Fruit fly (Drosophila melanogaster) whole organism, embryonic: Measurements from ENCODE around the gene Nost.

ENCODE experiments used
- Atf-2 ChIP-seq: fragments of 200-800 bp; sonication (Bioruptor generic); optimal IDR thresholded peaks from 2 replicates; lab custom pipeline; 2016; ENCODE audit warnings: missing biosample characterization, missing genetic modification characterization
- CG12071 ChIP-seq: fragments of 200-800 bp; sonication (Bioruptor generic); optimal IDR thresholded peaks from 3 replicates; lab custom pipeline; 2018; ENCODE audit warnings: missing biosample characterization, mild to moderate bottlenecking, missing genetic modification characterization
- CG14860 ChIP-seq: fragments of 200-800 bp; sonication (Bioruptor generic); IDR thresholded peaks from 3 replicates; pipeline ENCODE4 v1.3.6; 2022; ENCODE audit warnings: missing biosample characterization, missing genetic modification characterization; ENCODE audit not compliant: partially characterized antibody
- CG15073 ChIP-seq: fragments of 200-800 bp; sonication (Bioruptor generic); optimal IDR thresholded peaks from 2 replicates; lab custom pipeline; 2016; ENCODE audit warnings: missing biosample characterization, missing genetic modification characterization
- CG15514 ChIP-seq: fragments of 200-800 bp; sonication (Bioruptor generic); optimal IDR thresholded peaks from 3 replicates; lab custom pipeline; 2017; ENCODE audit warnings: missing biosample characterization, missing genetic modification characterization, mild to moderate bottlenecking, moderate library complexity, missing genetic modification reagents
- CG15696 ChIP-seq: fragments of 200-800 bp; sonication (Bioruptor generic); optimal IDR thresholded peaks from 2 replicates; lab custom pipeline; 2019; ENCODE audit warnings: missing biosample characterization, mild to moderate bottlenecking, missing genetic modification characterization, moderate library complexity
- CG2116 ChIP-seq: fragments of 200-800 bp; sonication (Bioruptor generic); optimal IDR thresholded peaks from 3 replicates; lab custom pipeline; 2018; ENCODE audit warnings: missing biosample characterization, mild to moderate bottlenecking, missing genetic modification characterization
- CG31365 ChIP-seq: fragments of 200-800 bp; sonication (Bioruptor generic); optimal IDR thresholded peaks from 2 replicates; lab custom pipeline; 2018; ENCODE audit warnings: missing biosample characterization, mild to moderate bottlenecking, missing genetic modification characterization
- CG6272 ChIP-seq: fragments of 200-800 bp; sonication (Bioruptor generic); IDR thresholded peaks from 2 replicates; pipeline ENCODE4 v1.3.6; 2022; ENCODE audit warnings: missing biosample characterization, missing genetic modification characterization
- CG6813 ChIP-seq: fragments of 200-800 bp; sonication (Bioruptor generic); optimal IDR thresholded peaks from 2 replicates; lab custom pipeline; 2017; ENCODE audit warnings: missing biosample characterization, missing genetic modification characterization, mild to moderate bottlenecking, moderate library complexity, missing genetic modification reagents
- CG7786 ChIP-seq: fragments of 200-800 bp; sonication (Bioruptor generic); optimal IDR thresholded peaks from 2 replicates; lab custom pipeline; 2016; ENCODE audit warnings: missing biosample characterization, missing genetic modification characterization
- CG7839 ChIP-seq: fragments of 200-800 bp; sonication (Bioruptor generic); optimal IDR thresholded peaks from 3 replicates; lab custom pipeline; 2018; ENCODE audit warnings: missing biosample characterization, mild to moderate bottlenecking, missing genetic modification characterization, moderate library complexity
- CG8281 ChIP-seq: fragments of 200-800 bp; sonication (Bioruptor generic); optimal IDR thresholded peaks from 2 replicates; lab custom pipeline; 2018; ENCODE audit warnings: missing biosample characterization, mild to moderate bottlenecking, missing genetic modification characterization, moderate library complexity
- Camta ChIP-seq: fragments of 200-800 bp; sonication (Bioruptor generic); optimal IDR thresholded peaks from 2 replicates; lab custom pipeline; 2016; ENCODE audit warnings: missing biosample characterization, missing genetic modification characterization
- CoRest ChIP-seq: fragments of 200-800 bp; sonication (Bioruptor generic); optimal IDR thresholded peaks from 3 replicates; lab custom pipeline; 2018; ENCODE audit warnings: missing biosample characterization, mild to moderate bottlenecking, missing genetic modification characterization, moderate library complexity
- Dbx ChIP-seq: fragments of 200-800 bp; sonication (Bioruptor generic); IDR thresholded peaks from 3 replicates; pipeline ENCODE4 v1.3.6; 2022; ENCODE audit warnings: missing biosample characterization, missing genetic modification characterization
- Kr ChIP-seq: fragments of 200-800 bp; sonication (Bioruptor generic); optimal IDR thresholded peaks from 2 replicates; lab custom pipeline; 2017; ENCODE audit warnings: missing biosample characterization, mild to moderate bottlenecking, missing genetic modification characterization
- Lim3 ChIP-seq: fragments of 200-800 bp; sonication (Bioruptor generic); IDR thresholded peaks from 2 replicates; pipeline ENCODE4 v1.3.6; 2022; ENCODE audit warnings: missing biosample characterization, missing genetic modification characterization
- NC2β ChIP-seq: fragments of 200-800 bp; sonication (Bioruptor generic); optimal IDR thresholded peaks from 2 replicates; lab custom pipeline; 2016; ENCODE audit warnings: missing biosample characterization, missing genetic modification characterization
- Nf-YC ChIP-seq: fragments of 200-800 bp; optimal IDR thresholded peaks from 3 replicates; lab custom pipeline; 2019; ENCODE audit warnings: missing biosample characterization, mild to moderate bottlenecking, missing genetic modification characterization, moderate library complexity
- NfI ChIP-seq: fragments of 200-800 bp; sonication (Bioruptor generic); optimal IDR thresholded peaks from 3 replicates; lab custom pipeline; 2018; ENCODE audit warnings: missing biosample characterization, mild to moderate bottlenecking, missing genetic modification characterization, moderate library complexity
- PHDP ChIP-seq: fragments of 200-800 bp; sonication (Bioruptor generic); optimal IDR thresholded peaks from 3 replicates; lab custom pipeline; 2018; ENCODE audit warnings: missing biosample characterization, mild to moderate bottlenecking, missing genetic modification characterization, moderate library complexity
- Ravus ChIP-seq: fragments of 200-800 bp; sonication (Bioruptor generic); IDR thresholded peaks from 2 replicates; pipeline ENCODE4 v1.3.6; 2022; ENCODE audit warnings: missing biosample characterization, missing genetic modification characterization
- Sox102F ChIP-seq: fragments of 200-800 bp; sonication (Bioruptor generic); optimal IDR thresholded peaks from 2 replicates; lab custom pipeline; 2018; ENCODE audit warnings: missing biosample characterization, mild to moderate bottlenecking, missing genetic modification characterization, moderate library complexity
- bigmax ChIP-seq: fragments of 200-800 bp; sonication (Bioruptor generic); optimal IDR thresholded peaks from 2 replicates; lab custom pipeline; 2018; ENCODE audit warnings: missing biosample characterization, mild to moderate bottlenecking, missing genetic modification characterization
- cato ChIP-seq: fragments of 200-800 bp; sonication (Bioruptor generic); optimal IDR thresholded peaks from 2 replicates; lab custom pipeline; 2016; ENCODE audit warnings: missing biosample characterization, missing genetic modification characterization, borderline replicate concordance
- ci ChIP-seq: fragments of 200-800 bp; sonication (Bioruptor generic); IDR thresholded peaks from 3 replicates; pipeline ENCODE4 v1.3.6; 2022; ENCODE audit warnings: missing biosample characterization, missing genetic modification characterization
- cwo ChIP-seq: fragments of 200-800 bp; sonication (Bioruptor generic); optimal IDR thresholded peaks from 3 replicates; lab custom pipeline; 2017; ENCODE audit warnings: missing biosample characterization, missing genetic modification characterization, mild to moderate bottlenecking, moderate library complexity, missing genetic modification reagents
- danr ChIP-seq: fragments of 200-800 bp; sonication (Bioruptor generic); IDR thresholded peaks from 2 replicates; pipeline ENCODE4 v1.3.6; 2022; ENCODE audit warnings: missing biosample characterization, missing genetic modification characterization
- disco-r ChIP-seq: fragments of 200-800 bp; sonication (Bioruptor generic); optimal IDR thresholded peaks from 2 replicates; lab custom pipeline; 2016; ENCODE audit warnings: missing biosample characterization, missing genetic modification characterization
- dmrt11E ChIP-seq: fragments of 200-800 bp; sonication (Bioruptor generic); optimal IDR thresholded peaks from 3 replicates; lab custom pipeline; 2018; ENCODE audit warnings: missing biosample characterization, mild to moderate bottlenecking, missing genetic modification characterization, moderate library complexity
- ewg ChIP-seq: fragments of 200-800 bp; sonication (Bioruptor generic); optimal IDR thresholded peaks from 3 replicates; lab custom pipeline; 2017; ENCODE audit warnings: mild to moderate bottlenecking, missing biosample characterization, missing genetic modification reagents, missing genetic modification characterization
- grau ChIP-seq: fragments of 200-800 bp; optimal IDR thresholded peaks from 3 replicates; lab custom pipeline; 2019; ENCODE audit warnings: missing biosample characterization, mild to moderate bottlenecking, missing genetic modification characterization, moderate library complexity
- hb ChIP-seq: fragments of 200-800 bp; sonication (Bioruptor generic); IDR thresholded peaks from 3 replicates; pipeline ENCODE4 v1.3.6; 2022; ENCODE audit warnings: missing biosample characterization, missing genetic modification characterization; ENCODE audit not compliant: partially characterized antibody
- hkb ChIP-seq, 2 experiments: fragments of 200-800 bp in 1 of 2; fragments of >200 bp in 1 of 2; sonication (Bioruptor generic) in 1 of 2; IDR thresholded peaks in 1 of 2; optimal IDR thresholded peaks in 1 of 2; 2 replicates each; pipeline versions ENCODE4 v1.3.6 to Lab custom; 2017 to 2022; ENCODE audit warnings: missing biosample characterization in 1 of 2, missing genetic modification characterization in 1 of 2
- mirr ChIP-seq: fragments of 200-800 bp; sonication (Bioruptor generic); optimal IDR thresholded peaks from 3 replicates; lab custom pipeline; 2018; ENCODE audit warnings: missing biosample characterization, mild to moderate bottlenecking, missing genetic modification characterization
- nerfin-1 ChIP-seq: fragments of 200-800 bp; sonication (Bioruptor generic); optimal IDR thresholded peaks from 3 replicates; lab custom pipeline; 2019; ENCODE audit warnings: missing biosample characterization, mild to moderate bottlenecking, missing genetic modification characterization, moderate library complexity
- org-1 ChIP-seq: fragments of 200-800 bp; sonication (Bioruptor generic); optimal IDR thresholded peaks from 2 replicates; lab custom pipeline; 2017; ENCODE audit warnings: missing biosample characterization, missing genetic modification characterization
- rib ChIP-seq: fragments of 200-800 bp; sonication (Bioruptor generic); IDR thresholded peaks from 2 replicates; pipeline ENCODE4 v1.3.6; 2022; ENCODE audit warnings: missing biosample characterization, missing genetic modification characterization
- sc ChIP-seq, 3 experiments: fragments of >200 bp in 2 of 3; fragments of 200-800 bp in 1 of 3; sonication (Bioruptor generic) in 1 of 3; optimal IDR thresholded peaks; 2 replicates in 2 of 3; 3 replicates in 1 of 3; lab custom pipeline; 2017; ENCODE audit warnings: mild to moderate bottlenecking in 1 of 3, missing biosample characterization in 1 of 3, missing genetic modification characterization in 1 of 3, missing genetic modification reagents in 1 of 3
- sens ChIP-seq: fragments of 200-800 bp; sonication (Bioruptor generic); peaks from one replicate; lab custom pipeline; 2016; ENCODE audit warnings: missing biosample characterization, missing genetic modification characterization
- sima ChIP-seq: fragments of 200-800 bp; sonication (Bioruptor generic); optimal IDR thresholded peaks from 2 replicates; lab custom pipeline; 2016; ENCODE audit warnings: missing biosample characterization, missing genetic modification characterization
- tin ChIP-seq: fragments of 200-800 bp; sonication (Bioruptor generic); optimal IDR thresholded peaks from 3 replicates; lab custom pipeline; 2016; ENCODE audit warnings: missing biosample characterization, missing genetic modification characterization
- tna ChIP-seq: fragments of 200-800 bp; sonication (Bioruptor generic); IDR thresholded peaks from 2 replicates; pipeline ENCODE4 v1.3.6; 2022; ENCODE audit warnings: missing biosample characterization, missing genetic modification characterization; ENCODE audit not compliant: partially characterized antibody
- toy ChIP-seq: fragments of 200-800 bp; sonication (Bioruptor generic); IDR thresholded peaks from 2 replicates; pipeline ENCODE4 v1.3.6; 2022; ENCODE audit warnings: missing biosample characterization, missing genetic modification characterization
- trh ChIP-seq: fragments of 200-800 bp; sonication (Bioruptor generic); optimal IDR thresholded peaks from 2 replicates; lab custom pipeline; 2016; ENCODE audit warnings: missing biosample characterization, missing genetic modification characterization
- tx ChIP-seq: fragments of 200-800 bp; sonication (Bioruptor generic); optimal IDR thresholded peaks from 2 replicates; lab custom pipeline; 2016; ENCODE audit warnings: missing biosample characterization, missing genetic modification characterization
- unc-4 ChIP-seq: fragments of 200-800 bp; sonication (Bioruptor generic); IDR thresholded peaks from 2 replicates; pipeline ENCODE4 v1.3.6; 2022; ENCODE audit warnings: missing biosample characterization, missing genetic modification characterization; ENCODE audit not compliant: partially characterized antibody
- yki ChIP-seq: fragments of >200 bp; optimal IDR thresholded peaks from 3 replicates; lab custom pipeline; 2018
- zen2 ChIP-seq: fragments of 200-800 bp; sonication (Bioruptor generic); IDR thresholded peaks from 3 replicates; pipeline ENCODE4 v1.3.6; 2022; ENCODE audit warnings: missing biosample characterization, missing genetic modification characterization; ENCODE audit not compliant: partially characterized antibody

The Nost gene

DNA sequence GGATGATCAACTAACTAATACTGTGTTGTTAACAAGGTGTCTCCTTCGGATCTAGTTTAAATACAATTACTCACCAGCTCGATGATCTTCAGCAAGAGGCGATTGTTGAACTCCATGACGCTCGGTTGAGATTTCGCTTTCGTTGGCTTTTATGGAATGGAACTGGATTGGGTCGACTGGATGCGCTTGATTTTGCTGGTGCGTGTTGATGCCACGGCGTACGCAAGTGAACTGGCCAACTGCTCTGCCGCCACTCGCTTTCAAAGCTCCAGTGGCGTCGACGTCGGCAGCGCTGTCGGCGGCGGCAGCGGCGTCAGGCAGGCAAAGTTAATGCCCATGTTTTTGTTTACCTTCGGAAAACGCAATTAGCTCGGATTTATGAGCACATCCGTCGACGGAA lies 48.3 kb downstream of the Nost start, which contains the start of gene CG44325 (continued):
- TF ChIP-seq sc (optimal IDR thresholded peaks at IDR 0.05; lab: Kevin White, UChicago) (no peak), sc (GFP tag; optimal IDR thresholded peaks at IDR 0.05; lab: Kevin White, UChicago) (no peak), CG6813 (no peak), cwo (GFP tag; lab: Kevin White, UChicago) (no peak), disco-r (GFP tag; lab: Kevin White, UChicago) (no peak), PHDP (no peak), org-1 (GFP tag; lab: Kevin White, UChicago) (no peak), hb (no peak), hkb (optimal IDR thresholded peaks at IDR 0.05; lab: Kevin White, UChicago) (no peak), hkb (GFP tag; IDR thresholded peaks at IDR 0.05; lab: Robert Waterston, UW) (peak; percentile 44; the same call in 1 of the 2 replicates), CoRest (tag; lab: Kevin White, UChicago) (no peak), bigmax (GFP tag; lab: Kevin White, UChicago) (no peak), trh (GFP tag; lab: Kevin White, UChicago) (no peak), danr (GFP tag; lab: Robert Waterston, UW) (no peak), Sox102F (GFP tag; lab: Kevin White, UChicago) (no peak), nerfin-1 (no peak), tna (no peak; the same call in 1 of the 2 replicates), tx (GFP tag; lab: Kevin White, UChicago) (no peak), CG31365 (tag; lab: Kevin White, UChicago) (no peak), CG14860 (GFP tag; lab: Robert Waterston, UW) (no peak), mirr (GFP tag; lab: Kevin White, UChicago) (peak; percentile 41), ewg (GFP tag; lab: Kevin White, UChicago) (no peak), NfI (GFP tag; lab: Kevin White, UChicago) (no peak), CG15073 (GFP tag; lab: Kevin White, UChicago) (no peak), Dbx (GFP tag; lab: Robert Waterston, UW) (peak; percentile 38; the same call in 1 of the 3 replicates), Nf-YC (no peak), zen2 (GFP tag; lab: Robert Waterston, UW) (no peak), grau (no peak), yki (lab: Kevin White, UChicago) (no peak), toy (no peak), sima (GFP tag; lab: Kevin White, UChicago) (no peak), NC2β (GFP tag; lab: Kevin White, UChicago) (no peak), tin (GFP tag; lab: Kevin White, UChicago) (no peak), Lim3 (GFP tag; lab: Robert Waterston, UW) (no peak), rib (0 out of 2 replicates have a peak, but pooled peaks have one; percentile 37), sens (GFP tag; lab: Kevin White, UChicago) (peak; percentile 63), CG2116 (no peak), CG12071 (GFP tag; lab: Kevin White, UChicago) (peak; percentile 39), ci (GFP tag; lab: Robert Waterston, UW) (peak; percentile 57; the same call in 2 of the 3 replicates), dmrt11E (tag; lab: Kevin White, UChicago) (no peak), CG8281 (tag; lab: Kevin White, UChicago) (no peak), Camta (GFP tag; lab: Kevin White, UChicago) (no peak), CG15514 (GFP tag; lab: Kevin White, UChicago) (peak; percentile 34), CG15696 (tag; lab: Kevin White, UChicago) (no peak), Atf-2 (GFP tag; lab: Kevin White, UChicago) (no peak), Ravus (no peak), unc-4 (no peak), cato (GFP tag; lab: Kevin White, UChicago) (no peak), Kr (GFP tag; lab: Kevin White, UChicago) (no peak), CG6272 (GFP tag; lab: Robert Waterston, UW) (no peak), CG7786 (GFP tag; lab: Kevin White, UChicago) (no peak), CG7839 (tag; lab: Kevin White, UChicago) (no peak)
